Fruit fly (Drosophila melanogaster) whole organism: ENCODE data around the gene Pif1A.

Experiments used
- CG8478 ChIP-seq: fragments of >200 bp; optimal IDR thresholded peaks from 2 replicates; lab custom pipeline; 2018; ENCODE audit warnings: inconsistent platforms
- pan ChIP-seq: fragments of >200 bp; optimal IDR thresholded peaks from 2 replicates; lab custom pipeline; 2017
- psq ChIP-seq: fragments of >200 bp; optimal IDR thresholded peaks from 2 replicates; lab custom pipeline; 2017

DNA sequence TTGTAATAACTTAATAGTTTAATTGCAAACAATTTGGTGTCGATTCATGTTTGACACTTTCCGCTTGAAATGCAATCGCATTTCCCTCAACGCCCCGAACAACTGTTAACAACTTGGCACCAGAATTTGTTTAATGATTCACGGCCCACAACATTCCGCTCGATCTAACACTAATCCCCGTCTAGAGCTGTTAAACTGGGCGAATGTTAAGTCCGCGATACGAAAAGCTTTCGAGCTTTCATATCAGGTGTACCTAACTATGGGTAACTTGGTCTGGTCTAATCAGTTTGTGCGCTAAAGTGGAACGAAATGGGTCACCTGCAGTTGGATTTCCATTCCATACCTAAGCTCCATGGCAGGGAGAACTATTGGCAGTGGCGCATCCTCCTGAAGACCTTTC is 27.8 kb downstream of the Pif1A start, which contains the start of gene CG34301:
- TF ChIP-seq CG8478 (lab: Kevin White, UChicago) (no peak), psq (no peak), pan (no peak)
